Worm (Caenorhabditis elegans): ENCODE data around the gene Y41G9A.5.

DNA sequence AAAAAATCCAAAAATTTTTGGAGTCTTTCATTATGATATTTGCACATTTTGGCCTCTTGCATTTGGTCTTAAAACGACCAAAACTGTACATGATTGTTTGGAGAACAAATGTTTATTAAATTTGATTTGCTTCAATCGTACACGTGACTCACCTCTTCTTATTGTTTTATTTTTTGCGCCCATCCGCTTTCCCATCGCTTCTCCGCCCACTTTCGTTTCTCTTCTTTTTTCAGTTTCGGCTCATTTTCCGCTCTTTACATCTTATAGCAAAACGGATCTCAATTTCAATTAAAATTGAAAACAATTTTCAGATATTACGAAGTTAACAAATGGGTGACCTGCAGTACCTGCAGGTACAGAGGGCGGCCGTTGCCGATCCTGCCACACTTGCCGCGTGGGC, 37.2 kb upstream of the Y41G9A.5 start, which contains the start of gene nmy-1:
- TF ChIP-seq unc-39 (tag; optimal IDR thresholded peaks at IDR 0.05) (no peak), R02D3.7 (tag; optimal IDR thresholded peaks at IDR 0.05) (no peak), elt-3 (tag; optimal IDR thresholded peaks at IDR 0.05) (no peak), ztf-11 (tag; optimal IDR thresholded peaks at IDR 0.05) (no peak), nhr-129 (tag; optimal IDR thresholded peaks at IDR 0.05) (no peak), elt-1 (tag; optimal IDR thresholded peaks at IDR 0.05) (no peak)

All from whole organism, L2 larva.